Fruit fly (Drosophila melanogaster): Measurements from ENCODE around the gene CG10646.

Gene CG10646

DNA sequence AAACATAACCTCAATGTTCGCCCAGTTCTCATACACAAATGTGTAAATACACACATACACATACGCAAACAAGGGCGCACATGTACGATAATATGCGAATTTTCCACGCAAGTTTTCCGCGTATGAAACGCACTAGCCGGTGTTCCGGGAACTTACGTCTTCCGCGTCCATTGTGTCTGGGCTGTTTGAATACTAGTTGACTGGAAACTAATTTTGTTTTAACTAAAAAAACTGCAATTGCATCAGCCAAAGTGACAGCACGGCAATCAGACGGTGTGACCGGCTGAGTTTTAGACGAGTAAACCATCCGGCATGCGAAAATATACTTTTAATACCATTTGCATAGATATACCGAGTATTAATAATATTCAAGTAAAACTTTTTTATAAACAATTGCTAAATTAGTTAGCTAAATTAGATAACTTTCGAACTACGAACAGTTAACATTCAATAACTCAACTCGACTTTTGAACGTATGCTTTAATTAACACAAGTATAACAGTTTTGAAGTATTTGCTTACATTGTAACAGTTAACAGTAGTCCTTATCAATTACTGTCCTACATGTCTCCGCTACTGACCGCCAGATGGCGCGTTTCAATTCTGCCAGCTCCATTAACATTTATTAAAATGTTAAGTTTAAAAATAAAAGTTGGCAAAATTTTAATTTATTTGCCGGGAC lies 22.9 kb upstream of the CG10646 start, which contains the start of gene eIF2beta (continued):
- TF ChIP-seq CG2875 (GFP tag; optimal IDR thresholded peaks at IDR 0.05) (peak; percentile 4), ftz-f1 (GFP tag; optimal IDR thresholded peaks at IDR 0.05) (no peak), unpg (GFP tag; optimal IDR thresholded peaks at IDR 0.05) (no peak), p53 (GFP tag; optimal IDR thresholded peaks at IDR 0.05) (no peak), danr (GFP tag; IDR thresholded peaks at IDR 0.05) (no peak), CG31388 (GFP tag; optimal IDR thresholded peaks at IDR 0.05) (no peak), nmo (GFP tag; optimal IDR thresholded peaks at IDR 0.05) (peak; percentile 41), tio (GFP tag; optimal IDR thresholded peaks at IDR 0.05) (no peak), chm (GFP tag; IDR thresholded peaks at IDR 0.05) (no peak; the same call in 1 of the 2 replicates), CG6791 (GFP tag; IDR thresholded peaks at IDR 0.05; ENCODE audit: partially characterized antibody) (no peak), CG9797 (GFP tag; optimal IDR thresholded peaks at IDR 0.05) (peak; percentile 91), ara (GFP tag; IDR thresholded peaks at IDR 0.05) (no peak), CG17359 (tag; optimal IDR thresholded peaks at IDR 0.05) (peak; percentile 45), CG9932 (GFP tag; IDR thresholded peaks at IDR 0.05) (no peak), CG10274 (GFP tag; optimal IDR thresholded peaks at IDR 0.05) (no peak), CG7556 (GFP tag; optimal IDR thresholded peaks at IDR 0.05) (no peak), CG32767 (GFP tag; IDR thresholded peaks at IDR 0.05) (no peak), odd (GFP tag; optimal IDR thresholded peaks at IDR 0.05) (peak; percentile 58), fd3F (GFP tag; optimal IDR thresholded peaks at IDR 0.05) (no peak), CG12942 (GFP tag; optimal IDR thresholded peaks at IDR 0.05) (no peak), dysf (GFP tag; IDR thresholded peaks at IDR 0.05) (no peak; the same call in 2 of the 3 replicates), NfI (GFP tag; optimal IDR thresholded peaks at IDR 0.05) (peak; percentile 70), Xbp1 (GFP tag; optimal IDR thresholded peaks at IDR 0.05) (peak; percentile 34), gfzf (GFP tag; optimal IDR thresholded peaks at IDR 0.05) (peak; percentile 78), CG15696 (tag; optimal IDR thresholded peaks at IDR 0.05) (peak; percentile 18), lbe (GFP tag; optimal IDR thresholded peaks at IDR 0.05) (peak; percentile 73), NC2α (GFP tag; optimal IDR thresholded peaks at IDR 0.05) (no peak), HLH3B (GFP tag; IDR thresholded peaks at IDR 0.05) (no peak), bowl (GFP tag; IDR thresholded peaks at IDR 0.05) (0 out of 2 replicates have a peak, but pooled peaks have one; percentile 8), toy (GFP tag; IDR thresholded peaks at IDR 0.05) (no peak), Gug (GFP tag; IDR thresholded peaks at IDR 0.05) (no peak), Eip74EF (GFP tag; optimal IDR thresholded peaks at IDR 0.05) (no peak), CG32532 (GFP tag; IDR thresholded peaks at IDR 0.05) (peak; percentile 20; the same call in 1 of the 2 replicates), dmrt99B (tag; optimal IDR thresholded peaks at IDR 0.05) (peak; percentile 54), CG12659 (GFP tag; optimal IDR thresholded peaks at IDR 0.05) (peak; percentile 68), ATbp (GFP tag; optimal IDR thresholded peaks at IDR 0.05) (no peak), grau (tag; optimal IDR thresholded peaks at IDR 0.05) (peak; percentile 43), CG18262 (tag; optimal IDR thresholded peaks at IDR 0.05) (peak; percentile 53), H15 (GFP tag; IDR thresholded peaks at IDR 0.05) (no peak), CG5180 (GFP tag; optimal IDR thresholded peaks at IDR 0.05) (peak; percentile 8), Fer3 (tag; optimal IDR thresholded peaks at IDR 0.05) (peak; percentile 36), CG12236 (GFP tag; optimal IDR thresholded peaks at IDR 0.05) (no peak), pfk (GFP tag; optimal IDR thresholded peaks at IDR 0.05) (peak; percentile 32), ap (GFP tag; IDR thresholded peaks at IDR 0.05) (no peak), CG14014 (GFP tag; IDR thresholded peaks at IDR 0.05) (no peak; the same call in 1 of the 2 replicates), CG16863 (GFP tag; optimal IDR thresholded peaks at IDR 0.05) (peak; percentile 14), kay (GFP tag; optimal IDR thresholded peaks at IDR 0.05) (no peak), Xrp1 (GFP tag; IDR thresholded peaks at IDR 0.05) (peak; percentile 24; the same call in 1 of the 2 replicates), CG15514 (GFP tag; optimal IDR thresholded peaks at IDR 0.05) (peak; percentile 55)
